Fruit fly (Drosophila melanogaster) whole organism, embryonic: Measurements from ENCODE around the gene lqf.
A peak's percentile ranks its signal among the peaks of the same experiment; 100 is the strongest.

Source experiments
- CG10147 ChIP-seq: fragments of 200-800 bp; sonication (Bioruptor generic); optimal IDR thresholded peaks from 2 replicates; lab custom pipeline; 2019; ENCODE audit warnings: missing biosample characterization, mild to moderate bottlenecking, missing genetic modification characterization, moderate library complexity
- CG13775 ChIP-seq: fragments of 200-800 bp; sonication (Bioruptor generic); optimal IDR thresholded peaks from 3 replicates; lab custom pipeline; 2017; ENCODE audit warnings: missing biosample characterization, mild to moderate bottlenecking, missing genetic modification characterization
- CG1647 ChIP-seq: fragments of 200-800 bp; sonication (Bioruptor generic); optimal IDR thresholded peaks from 3 replicates; lab custom pipeline; 2016; ENCODE audit warnings: missing biosample characterization, missing genetic modification characterization
- CG18262 ChIP-seq: fragments of 200-800 bp; optimal IDR thresholded peaks from 3 replicates; lab custom pipeline; 2019; ENCODE audit warnings: missing biosample characterization, mild to moderate bottlenecking, missing genetic modification characterization, moderate library complexity
- CG2129 ChIP-seq: fragments of 200-800 bp; sonication (Bioruptor generic); IDR thresholded peaks from 2 replicates; pipeline ENCODE4 v1.3.6; 2022; ENCODE audit warnings: missing biosample characterization, missing genetic modification characterization; ENCODE audit not compliant: partially characterized antibody
- CG8924 ChIP-seq: fragments of 200-800 bp; optimal IDR thresholded peaks from 3 replicates; lab custom pipeline; 2019; ENCODE audit warnings: missing biosample characterization, mild to moderate bottlenecking, missing genetic modification characterization, moderate library complexity
- HHEX ChIP-seq: fragments of 200-800 bp; sonication (Bioruptor generic); optimal IDR thresholded peaks from 3 replicates; lab custom pipeline; 2017; ENCODE audit warnings: missing biosample characterization, mild to moderate bottlenecking, missing genetic modification characterization, missing genetic modification reagents
- btn ChIP-seq: fragments of 200-800 bp; sonication (Bioruptor generic); optimal IDR thresholded peaks from 2 replicates; lab custom pipeline; 2016; ENCODE audit warnings: missing biosample characterization, missing genetic modification characterization
- vfl ChIP-seq: fragments of 200-800 bp; sonication (Bioruptor generic); optimal IDR thresholded peaks from 2 replicates; lab custom pipeline; 2016; ENCODE audit warnings: missing biosample characterization, missing genetic modification characterization

- TF ChIP-seq CG13775 (GFP tag; lab: Kevin White, UChicago): peak; percentile 20
- no peak for TF ChIP-seq HHEX (GFP tag; lab: Kevin White, UChicago)
- no peak for TF ChIP-seq btn (GFP tag; lab: Kevin White, UChicago)
- TF ChIP-seq CG2129: peak; percentile 66
- TF ChIP-seq CG10147: no peak
- TF ChIP-seq CG1647 (GFP tag; lab: Kevin White, UChicago): no peak
- no peak for TF ChIP-seq vfl
- TF ChIP-seq CG8924 (tag; lab: Kevin White, UChicago): no peak
- peak; percentile 43 for TF ChIP-seq CG18262
Measured at dm6 chr3L:7528380-7529080, at the start of gene lqf.
